Worm (Caenorhabditis elegans) whole organism, mixed stage, embryonic: ENCODE data around the gene B0365.9.
A peak's percentile ranks its signal among the peaks of the same experiment; 100 is the strongest.

Experiments
- M03D4.4 ChIP-seq: sonication (generic microtip); optimal IDR thresholded peaks from 2 replicates; lab custom pipeline; 2017; ENCODE audit warnings: mild to moderate bottlenecking, missing genetic modification characterization, missing compliant biosample characterization
- bed-3 ChIP-seq: fragments of 200-800 bp; sonication (Bioruptor generic); optimal IDR thresholded peaks from 3 replicates; lab custom pipeline; 2018; ENCODE audit warnings: mild to moderate bottlenecking, missing genetic modification characterization, moderate library complexity, missing compliant biosample characterization
- blmp-1 ChIP-seq: fragments of 150-350 bp; optimal IDR thresholded peaks from 2 replicates; lab custom pipeline; 2014; ENCODE audit warnings: missing biosample characterization, missing genetic modification characterization
- ceh-39 ChIP-seq: fragments of 150-350 bp; optimal IDR thresholded peaks from 2 replicates; lab custom pipeline; 2014; ENCODE audit warnings: missing biosample characterization, missing genetic modification characterization
- ceh-43 ChIP-seq: fragments of 200-800 bp; sonication (Bioruptor generic); optimal IDR thresholded peaks from 2 replicates; lab custom pipeline; 2018; ENCODE audit warnings: mild to moderate bottlenecking, missing genetic modification characterization, moderate library complexity, missing compliant biosample characterization
- ceh-83 ChIP-seq: fragments of 200-800 bp; sonication (Bioruptor generic); optimal IDR thresholded peaks from 2 replicates; lab custom pipeline; 2018; ENCODE audit warnings: mild to moderate bottlenecking, missing genetic modification characterization, missing compliant biosample characterization
- ces-1 ChIP-seq: fragments of 150-350 bp; optimal IDR thresholded peaks from 2 replicates; lab custom pipeline; 2014; ENCODE audit warnings: missing biosample characterization, missing genetic modification reagents, missing genetic modification characterization
- cnd-1 ChIP-seq: fragments of 200-800 bp; sonication (Bioruptor generic); optimal IDR thresholded peaks from 2 replicates; lab custom pipeline; 2018; ENCODE audit warnings: mild to moderate bottlenecking, missing genetic modification characterization, missing compliant biosample characterization
- drap-1 ChIP-seq: fragments of 200-800 bp; sonication (Bioruptor generic); optimal IDR thresholded peaks from 3 replicates; lab custom pipeline; 2018; ENCODE audit warnings: mild to moderate bottlenecking, missing genetic modification characterization, missing compliant biosample characterization
- elt-1 ChIP-seq: sonication (generic microtip); optimal IDR thresholded peaks from 2 replicates; lab custom pipeline; 2017; ENCODE audit warnings: missing genetic modification characterization, mild to moderate bottlenecking, missing compliant biosample characterization, antibody characterized with exemption, moderate library complexity, borderline replicate concordance; ENCODE audit not compliant: insufficient read depth
- elt-3 ChIP-seq: fragments of 150-350 bp; optimal IDR thresholded peaks from 2 replicates; lab custom pipeline; 2014; ENCODE audit warnings: missing biosample characterization, missing genetic modification characterization
- flh-1 ChIP-seq: fragments of 200-800 bp; sonication (Bioruptor generic); optimal IDR thresholded peaks from 2 replicates; lab custom pipeline; 2018; ENCODE audit warnings: mild to moderate bottlenecking, missing genetic modification characterization, moderate library complexity, missing compliant biosample characterization
- ham-2 ChIP-seq: fragments of 200-800 bp; sonication (Bioruptor generic); optimal IDR thresholded peaks from 2 replicates; lab custom pipeline; 2018; ENCODE audit warnings: mild to moderate bottlenecking, missing genetic modification characterization, missing compliant biosample characterization
- hlh-1 ChIP-seq: fragments of 150-350 bp; optimal IDR thresholded peaks from 2 replicates; lab custom pipeline; 2014; ENCODE audit warnings: missing biosample characterization, missing genetic modification reagents, missing genetic modification characterization
- lin-13 ChIP-seq: fragments of 150-350 bp; optimal IDR thresholded peaks from 2 replicates; lab custom pipeline; 2014; ENCODE audit warnings: missing biosample characterization, missing genetic modification characterization
- lin-32 ChIP-seq: fragments of 200-800 bp; sonication (Bioruptor generic); optimal IDR thresholded peaks from 2 replicates; lab custom pipeline; 2018; ENCODE audit warnings: mild to moderate bottlenecking, missing genetic modification characterization, missing compliant biosample characterization
- lsy-2 ChIP-seq: fragments of 150-350 bp; optimal IDR thresholded peaks from 2 replicates; lab custom pipeline; 2014; ENCODE audit warnings: missing biosample characterization, missing genetic modification characterization
- mls-2 ChIP-seq: sonication (generic microtip); optimal IDR thresholded peaks from 2 replicates; lab custom pipeline; 2016; ENCODE audit warnings: mild to moderate bottlenecking, missing genetic modification characterization, moderate library complexity, missing compliant biosample characterization
- nhr-2 ChIP-seq: fragments of 150-350 bp; optimal IDR thresholded peaks from 2 replicates; lab custom pipeline; 2014; ENCODE audit warnings: missing biosample characterization, missing genetic modification characterization
- nhr-76 ChIP-seq: sonication (generic microtip); optimal IDR thresholded peaks from 2 replicates; lab custom pipeline; 2017; ENCODE audit warnings: missing biosample characterization, missing genetic modification characterization
- pha-4 ChIP-seq: fragments of 150-350 bp; optimal IDR thresholded peaks from 2 replicates; lab custom pipeline; 2018; ENCODE audit warnings: missing biosample characterization, missing genetic modification reagents, missing genetic modification characterization
- sem-2 ChIP-seq: fragments of 200-800 bp; sonication (Bioruptor generic); optimal IDR thresholded peaks from 2 replicates; lab custom pipeline; 2018; ENCODE audit warnings: mild to moderate bottlenecking, missing genetic modification characterization, missing compliant biosample characterization
- snpc-4 ChIP-seq: fragments of 150-350 bp; optimal IDR thresholded peaks from 2 replicates; lab custom pipeline; 2014; ENCODE audit warnings: missing biosample characterization, missing genetic modification characterization
- sptf-1 ChIP-seq: sonication (generic microtip); optimal IDR thresholded peaks from 2 replicates; lab custom pipeline; 2017; ENCODE audit warnings: mild to moderate bottlenecking, missing genetic modification characterization, moderate library complexity, missing compliant biosample characterization
- tbx-8 ChIP-seq: fragments of 200-800 bp; sonication (Bioruptor generic); optimal IDR thresholded peaks from 2 replicates; lab custom pipeline; 2018; ENCODE audit warnings: mild to moderate bottlenecking, missing genetic modification characterization, moderate library complexity, missing compliant biosample characterization
- unc-120 ChIP-seq: sonication (generic microtip); optimal IDR thresholded peaks from 2 replicates; lab custom pipeline; 2017; ENCODE audit warnings: missing genetic modification characterization, missing compliant biosample characterization; ENCODE audit not compliant: poor library complexity, severe bottlenecking
- unc-39 ChIP-seq: fragments of 150-350 bp; optimal IDR thresholded peaks from 2 replicates; lab custom pipeline; 2014; ENCODE audit warnings: missing biosample characterization, missing genetic modification characterization
- unc-62 ChIP-seq: fragments of 150-350 bp; optimal IDR thresholded peaks from 2 replicates; lab custom pipeline; 2014; ENCODE audit warnings: missing biosample characterization, missing genetic modification reagents, missing genetic modification characterization
- zip-8 ChIP-seq: fragments of 150-350 bp; optimal IDR thresholded peaks from 2 replicates; lab custom pipeline; 2014; ENCODE audit warnings: missing biosample characterization, missing genetic modification characterization

The B0365.9 gene

ce11 chrV:13116114-13116603 is 17.2 kb downstream of the B0365.9 start, which contains the start of gene acly-2:
Gene acly-2, plus strand, starts transcription at chrV:13116488.
- no peak for TF ChIP-seq hlh-1 (tag; lab: Kevin White, UChicago)
- TF ChIP-seq M03D4.4 (tag; lab: Kevin White, UChicago), result no peak
- TF ChIP-seq lsy-2 (tag; lab: Kevin White, UChicago), result no peak
- no peak for TF ChIP-seq snpc-4
- TF ChIP-seq zip-8, result peak; percentile 75
- TF ChIP-seq elt-1 (tag; lab: Kevin White, UChicago), result peak; percentile 25
- TF ChIP-seq ceh-39 (tag; lab: Kevin White, UChicago), result no peak
- no peak for TF ChIP-seq blmp-1 (tag; lab: Kevin White, UChicago)
- TF ChIP-seq lin-13 (tag; lab: Kevin White, UChicago), result no peak
- TF ChIP-seq nhr-76, result no peak
- peak; percentile 33 for TF ChIP-seq ham-2 (GFP tag; lab: Kevin White, UChicago)
- TF ChIP-seq unc-120 (tag; lab: Kevin White, UChicago), result no peak
- TF ChIP-seq tbx-8 (GFP tag; lab: Kevin White, UChicago), result no peak
- TF ChIP-seq lin-32 (GFP tag; lab: Kevin White, UChicago), result no peak
- no peak for TF ChIP-seq nhr-2
- TF ChIP-seq sem-2 (GFP tag; lab: Kevin White, UChicago), result no peak
- no peak for TF ChIP-seq flh-1 (GFP tag; lab: Kevin White, UChicago)
- TF ChIP-seq, all 35 proteins: peak for 3

- peak; percentile 95 for TF ChIP-seq ces-1
- no peak for TF ChIP-seq drap-1 (GFP tag; lab: Kevin White, UChicago)
These were observed 18.7 kb downstream of the B0365.9 start for ce11 chrV:13114552-13115237.

ce11 chrV:13112937-13113497 is 20.3 kb downstream of the B0365.9 start:
- no peak for TF ChIP-seq lin-32 (GFP tag; lab: Kevin White, UChicago)
- no peak for TF ChIP-seq bed-3
- peak; percentile 97 for TF ChIP-seq ces-1

- TF ChIP-seq ceh-83 (GFP tag; lab: Kevin White, UChicago) (no peak), ceh-43 (no peak), ces-1 (peak; percentile 68), lin-32 (GFP tag; lab: Kevin White, UChicago) (no peak), sptf-1 (tag; lab: Kevin White, UChicago) (no peak)
These were observed 21.7 kb downstream of the B0365.9 start for ce11 chrV:13111599-13112191.

- TF ChIP-seq unc-39 (tag; lab: Kevin White, UChicago) (no peak), ces-1 (peak; percentile 96), unc-62 (GFP tag; lab: Kevin White, UChicago) (peak; percentile 89), lin-32 (GFP tag; lab: Kevin White, UChicago) (no peak), elt-1 (tag; lab: Kevin White, UChicago) (peak; percentile 62)
These were observed 27.4 kb downstream of the B0365.9 start for ce11 chrV:13105840-13106429.

ce11 chrV:13095654-13096053 is 37.7 kb downstream of the B0365.9 start, which contains the start of gene C34B4.5:
Gene C34B4.5, plus strand, starts transcription at chrV:13095954.
- no peak for TF ChIP-seq ceh-39 (tag; lab: Kevin White, UChicago)
- TF ChIP-seq elt-3 (tag; lab: Kevin White, UChicago), result no peak
- no peak for TF ChIP-seq M03D4.4 (tag; lab: Kevin White, UChicago)
- TF ChIP-seq cnd-1 (tag; lab: Kevin White, UChicago), result no peak
- no peak for TF ChIP-seq ham-2 (GFP tag; lab: Kevin White, UChicago)
- no peak for TF ChIP-seq sptf-1 (tag; lab: Kevin White, UChicago)
- TF ChIP-seq mls-2, result no peak
- TF ChIP-seq pha-4 (tag; lab: Kevin White, UChicago), result no peak
- TF ChIP-seq blmp-1 (tag; lab: Kevin White, UChicago), result no peak
- no peak for TF ChIP-seq flh-1 (GFP tag; lab: Kevin White, UChicago)
- TF ChIP-seq elt-1 (tag; lab: Kevin White, UChicago), result no peak
- TF ChIP-seq, all 35 proteins: peak for 0
